Worm (Caenorhabditis elegans) whole organism, L3 larva: Measurements from ENCODE around the gene ptb-1.

ENCODE experiments used
- ama-1 ChIP-seq: fragments of 150-350 bp; optimal IDR thresholded peaks from 2 replicates; lab custom pipeline; 2018
- ceh-9 ChIP-seq: sonication (generic microtip); optimal IDR thresholded peaks from 2 replicates; lab custom pipeline; 2018; ENCODE audit warnings: missing biosample characterization, missing genetic modification characterization
- egl-27 ChIP-seq: sonication (generic microtip); optimal IDR thresholded peaks from 4 replicates; lab custom pipeline; 2017; ENCODE audit warnings: missing biosample characterization, missing genetic modification reagents, missing genetic modification characterization
- elt-3 ChIP-seq, 3 experiments: fragments of 150-350 bp in 1 of 3; sonication (generic microtip) in 2 of 3; optimal IDR thresholded peaks; 2 replicates in 2 of 3; 4 replicates in 1 of 3; lab custom pipeline; 2014 to 2017; ENCODE audit warnings: missing biosample characterization in 3 of 3, missing genetic modification characterization in 3 of 3
- fkh-10 ChIP-seq: sonication (generic microtip); optimal IDR thresholded peaks from 2 replicates; lab custom pipeline; 2017; ENCODE audit warnings: missing biosample characterization, missing genetic modification reagents, missing genetic modification characterization
- lin-39 ChIP-seq: fragments of 150-350 bp; optimal IDR thresholded peaks from 2 replicates; lab custom pipeline; 2018; ENCODE audit warnings: missing biosample characterization, missing genetic modification reagents, missing genetic modification characterization
- nfya-1 ChIP-seq: sonication (generic microtip); optimal IDR thresholded peaks from 2 replicates; lab custom pipeline; 2017; ENCODE audit warnings: missing genetic modification characterization, mild to moderate bottlenecking, missing compliant biosample characterization, antibody characterized with exemption, moderate library complexity; ENCODE audit not compliant: insufficient read depth
- nhr-11 ChIP-seq: fragments of 150-350 bp; optimal IDR thresholded peaks from 2 replicates; lab custom pipeline; 2014; ENCODE audit warnings: missing biosample characterization, missing genetic modification characterization
- nhr-25 ChIP-seq: sonication (generic microtip); optimal IDR thresholded peaks from 2 replicates; lab custom pipeline; 2017; ENCODE audit warnings: missing biosample characterization, missing genetic modification characterization
- nhr-28 ChIP-seq: fragments of 150-350 bp; optimal IDR thresholded peaks from 2 replicates; lab custom pipeline; 2014; ENCODE audit warnings: missing biosample characterization, missing genetic modification characterization
- pqm-1 ChIP-seq: fragments of 150-350 bp; optimal IDR thresholded peaks from 2 replicates; lab custom pipeline; 2017; ENCODE audit warnings: missing biosample characterization, missing genetic modification characterization, inconsistent platforms
- unc-39 ChIP-seq: sonication (generic microtip); optimal IDR thresholded peaks from 4 replicates; lab custom pipeline; 2017; ENCODE audit warnings: missing biosample characterization, missing genetic modification characterization

- TF ChIP-seq nfya-1 (tag; lab: Kevin White, UChicago), result no peak
- TF ChIP-seq fkh-10 (GFP tag; lab: Kevin White, UChicago), result no peak
- TF ChIP-seq ceh-9 (tag; lab: Kevin White, UChicago), result no peak
- no peak for TF ChIP-seq ama-1 (lab: Kevin White, UChicago)
- no peak for TF ChIP-seq nhr-11 (tag; lab: Kevin White, UChicago)
- TF ChIP-seq pqm-1 (tag; lab: Kevin White, UChicago), result no peak
- TF ChIP-seq lin-39 (tag; lab: Kevin White, UChicago), result no peak
- no peak for TF ChIP-seq nhr-28
- no peak for TF ChIP-seq nhr-25
- no peak for TF ChIP-seq elt-3 (tag; optimal IDR thresholded peaks at IDR 0.05; lab: Kevin White, UChicago)
- TF ChIP-seq egl-27 (tag; lab: Kevin White, UChicago), result no peak
- no peak for TF ChIP-seq unc-39
Measured at ce11 chrII:10680130-10680529, 4.7 kb downstream of the ptb-1 start.
